Worm (Caenorhabditis elegans) whole organism, L2 larva: Measurements from ENCODE around the gene C14C10.2.

Source experiments
- C34F6.9 ChIP-seq: fragments of 150-350 bp; optimal IDR thresholded peaks from 2 replicates; lab custom pipeline; 2014; ENCODE audit warnings: missing biosample characterization, missing genetic modification characterization
- F13H6.1 ChIP-seq: sonication (generic microtip); optimal IDR thresholded peaks from 2 replicates; lab custom pipeline; 2016; ENCODE audit warnings: missing genetic modification characterization, missing compliant biosample characterization
- R02D3.7 ChIP-seq: fragments of 150-350 bp; optimal IDR thresholded peaks from 2 replicates; lab custom pipeline; 2014; ENCODE audit warnings: missing biosample characterization, missing genetic modification characterization
- Y55F3AM.14 ChIP-seq: fragments of 200-800 bp; sonication (Bioruptor generic); optimal IDR thresholded peaks from 2 replicates; lab custom pipeline; 2018; ENCODE audit warnings: mild to moderate bottlenecking, missing genetic modification characterization, missing compliant biosample characterization
- alr-1 ChIP-seq: fragments of 150-350 bp; optimal IDR thresholded peaks from 2 replicates; lab custom pipeline; 2014; ENCODE audit warnings: missing biosample characterization, missing genetic modification characterization
- ama-1 ChIP-seq: fragments of 150-350 bp; optimal IDR thresholded peaks from 2 replicates; lab custom pipeline; 2018; ENCODE audit warnings: inconsistent platforms
- blmp-1 ChIP-seq: sonication (generic microtip); optimal IDR thresholded peaks from 2 replicates; lab custom pipeline; 2017; ENCODE audit warnings: missing genetic modification characterization, mild to moderate bottlenecking, missing compliant biosample characterization, antibody characterized with exemption, moderate library complexity; ENCODE audit not compliant: insufficient read depth
- ceh-16 ChIP-seq: fragments of 150-350 bp; optimal IDR thresholded peaks from 2 replicates; lab custom pipeline; 2014; ENCODE audit warnings: missing biosample characterization, missing genetic modification characterization
- crh-2 ChIP-seq: sonication (generic microtip); optimal IDR thresholded peaks from 2 replicates; lab custom pipeline; 2017; ENCODE audit warnings: missing biosample characterization, missing genetic modification characterization
- dmd-4 ChIP-seq: sonication (generic microtip); optimal IDR thresholded peaks from 2 replicates; lab custom pipeline; 2017; ENCODE audit warnings: missing biosample characterization, missing genetic modification characterization
- egl-27 ChIP-seq: sonication (generic microtip); optimal IDR thresholded peaks from 3 replicates; lab custom pipeline; 2017; ENCODE audit warnings: missing biosample characterization, missing genetic modification reagents, missing genetic modification characterization
- elt-3 ChIP-seq: sonication (generic microtip); optimal IDR thresholded peaks from 2 replicates; lab custom pipeline; 2017; ENCODE audit warnings: missing biosample characterization, missing genetic modification characterization
- fos-1 ChIP-seq: fragments of 150-350 bp; optimal IDR thresholded peaks from 2 replicates; lab custom pipeline; 2014; ENCODE audit warnings: missing biosample characterization, missing genetic modification characterization
- gmeb-1 ChIP-seq: fragments of 150-350 bp; optimal IDR thresholded peaks from 2 replicates; lab custom pipeline; 2014; ENCODE audit warnings: missing biosample characterization, missing genetic modification characterization
- lin-11 ChIP-seq: fragments of 150-350 bp; sonication (generic microtip); optimal IDR thresholded peaks from 2 replicates; lab custom pipeline; 2014; ENCODE audit warnings: missing biosample characterization, missing genetic modification characterization, inconsistent platforms, mixed read lengths
- lin-13 ChIP-seq: fragments of 150-350 bp; optimal IDR thresholded peaks from 2 replicates; lab custom pipeline; 2014; ENCODE audit warnings: missing biosample characterization, missing genetic modification reagents, missing genetic modification characterization
- lsy-2 ChIP-seq, 2 experiments: fragments of 150-350 bp in 1 of 2; sonication (generic microtip) in 1 of 2; optimal IDR thresholded peaks; 2 replicates each; lab custom pipeline; 2014 to 2017; ENCODE audit warnings: missing biosample characterization in 2 of 2, missing genetic modification characterization in 2 of 2
- mab-5 ChIP-seq: fragments of 150-350 bp; optimal IDR thresholded peaks from 2 replicates; lab custom pipeline; 2014; ENCODE audit warnings: missing biosample characterization, missing genetic modification characterization
- mbf-1 ChIP-seq: sonication (generic microtip); optimal IDR thresholded peaks from 2 replicates; lab custom pipeline; 2017; ENCODE audit warnings: missing biosample characterization, missing genetic modification characterization
- mdl-1 ChIP-seq, 2 experiments: fragments of 150-350 bp in 1 of 2; sonication (generic microtip) in 1 of 2; optimal IDR thresholded peaks; 2 replicates each; lab custom pipeline; 2017; ENCODE audit warnings: missing biosample characterization in 2 of 2, missing genetic modification characterization in 2 of 2
- nhr-11 ChIP-seq: fragments of 150-350 bp; optimal IDR thresholded peaks from 2 replicates; lab custom pipeline; 2014; ENCODE audit warnings: missing biosample characterization, missing genetic modification characterization
- nhr-12 ChIP-seq: fragments of 150-350 bp; optimal IDR thresholded peaks from 2 replicates; lab custom pipeline; 2014; ENCODE audit warnings: missing biosample characterization, missing genetic modification characterization
- nhr-129 ChIP-seq: fragments of 150-350 bp; optimal IDR thresholded peaks from 2 replicates; lab custom pipeline; 2014; ENCODE audit warnings: missing biosample characterization, missing genetic modification characterization
- nhr-21 ChIP-seq: fragments of 150-350 bp; optimal IDR thresholded peaks from 2 replicates; lab custom pipeline; 2014; ENCODE audit warnings: missing biosample characterization, missing genetic modification characterization
- nhr-237 ChIP-seq: fragments of 150-350 bp; optimal IDR thresholded peaks from 2 replicates; lab custom pipeline; 2014; ENCODE audit warnings: missing biosample characterization, missing genetic modification characterization
- nhr-25 ChIP-seq: fragments of 150-350 bp; sonication (generic microtip); optimal IDR thresholded peaks from 3 replicates; lab custom pipeline; 2014; ENCODE audit warnings: missing biosample characterization, missing genetic modification characterization
- nhr-6 ChIP-seq: fragments of 150-350 bp; optimal IDR thresholded peaks from 2 replicates; lab custom pipeline; 2014; ENCODE audit warnings: missing biosample characterization, missing genetic modification characterization
- sem-4 ChIP-seq: fragments of 150-350 bp; optimal IDR thresholded peaks from 2 replicates; lab custom pipeline; 2014; ENCODE audit warnings: missing biosample characterization, missing genetic modification reagents, missing genetic modification characterization
- sma-3 ChIP-seq: sonication (generic microtip); optimal IDR thresholded peaks from 2 replicates; lab custom pipeline; 2016; ENCODE audit warnings: missing genetic modification reagents, missing genetic modification characterization, missing compliant biosample characterization
- sma-9 ChIP-seq, 2 experiments: fragments of 150-350 bp in 1 of 2; sonication (generic microtip) in 1 of 2; optimal IDR thresholded peaks; 2 replicates each; lab custom pipeline; 2014 to 2016; ENCODE audit warnings: missing genetic modification characterization in 2 of 2, mild to moderate bottlenecking in 1 of 2, missing biosample characterization in 1 of 2, missing compliant biosample characterization in 1 of 2, missing genetic modification reagents in 1 of 2, moderate library complexity in 1 of 2
- snpc-4 ChIP-seq: fragments of 150-350 bp; optimal IDR thresholded peaks from 2 replicates; lab custom pipeline; 2014; ENCODE audit warnings: missing biosample characterization, missing genetic modification characterization
- unc-39 ChIP-seq: fragments of 150-350 bp; optimal IDR thresholded peaks from 2 replicates; lab custom pipeline; 2014; ENCODE audit warnings: missing biosample characterization, missing genetic modification characterization
- unc-55 ChIP-seq: fragments of 150-350 bp; sonication (generic microtip); optimal IDR thresholded peaks from 3 replicates; lab custom pipeline; 2014; ENCODE audit warnings: missing biosample characterization, missing genetic modification reagents, missing genetic modification characterization
- unc-62 ChIP-seq: fragments of 150-350 bp; optimal IDR thresholded peaks from 2 replicates; lab custom pipeline; 2014; ENCODE audit warnings: missing biosample characterization, missing genetic modification reagents, missing genetic modification characterization
- zag-1 ChIP-seq: fragments of 150-350 bp; optimal IDR thresholded peaks from 2 replicates; lab custom pipeline; 2014; ENCODE audit warnings: missing biosample characterization, missing genetic modification characterization
- ztf-1 ChIP-seq: fragments of 200-800 bp; sonication (Bioruptor generic); conservative IDR thresholded peaks from 2 replicates; pipeline ENCODE4 v1.3.6; 2022; ENCODE audit warnings: missing genetic modification characterization, missing compliant biosample characterization
- ztf-4 ChIP-seq: fragments of 150-350 bp; optimal IDR thresholded peaks from 2 replicates; lab custom pipeline; 2014; ENCODE audit warnings: missing biosample characterization, missing genetic modification characterization

C14C10.2 gene

ce11 chrV:12592379-12592778 is at the start of gene C14C10.2:
C14C10.2 (minus strand) TSS chrV:12592479.
- TF ChIP-seq nhr-129 (tag; lab: Kevin White, UChicago) (no peak), nhr-21 (tag; lab: Kevin White, UChicago) (no peak), nhr-6 (tag; lab: Kevin White, UChicago) (no peak), nhr-12 (tag; lab: Kevin White, UChicago) (no peak), ama-1 (lab: Kevin White, UChicago) (no peak)

- TF ChIP-seq unc-39 (tag; lab: Kevin White, UChicago) (no peak), nhr-6 (tag; lab: Kevin White, UChicago) (no peak), F13H6.1 (tag; lab: Kevin White, UChicago) (no peak), sma-3 (no peak), mab-5 (no peak), ama-1 (lab: Kevin White, UChicago) (no peak), ceh-16 (tag; lab: Kevin White, UChicago) (no peak), ztf-1 (GFP tag; lab: Robert Waterston, UW) (no peak), nhr-11 (tag; lab: Kevin White, UChicago) (no peak), Y55F3AM.14 (GFP tag; lab: Kevin White, UChicago) (no peak), crh-2 (tag; lab: Kevin White, UChicago) (no peak), nhr-25 (tag; lab: Kevin White, UChicago) (no peak), elt-3 (no peak)
Observed at ce11 chrV:12640384-12640783, 48.1 kb upstream of the C14C10.2 start, which contains the start of gene gpa-8. gpa-8 (minus strand) TSS chrV:12640484.

- peak; percentile 67 for TF ChIP-seq sma-9 (GFP tag; optimal IDR thresholded peaks at IDR 0.05; lab: Kevin White, UChicago)
- TF ChIP-seq sma-9 (tag; optimal IDR thresholded peaks at IDR 0.05; lab: Kevin White, UChicago), result no peak
- no peak for TF ChIP-seq unc-62 (GFP tag; lab: Kevin White, UChicago)
- peak; percentile 42 for TF ChIP-seq crh-2 (tag; lab: Kevin White, UChicago)
- TF ChIP-seq egl-27 (tag; lab: Kevin White, UChicago), result peak; percentile 37
- peak; percentile 34 for TF ChIP-seq gmeb-1 (tag; lab: Kevin White, UChicago)
- TF ChIP-seq fos-1 (tag; lab: Kevin White, UChicago), result peak; percentile 51
- TF ChIP-seq sem-4 (tag; lab: Kevin White, UChicago), result peak; percentile 1
- no peak for TF ChIP-seq ceh-16 (tag; lab: Kevin White, UChicago)
- TF ChIP-seq R02D3.7 (tag; lab: Kevin White, UChicago), result no peak
Observed at ce11 chrV:12637764-12638502, 45.7 kb upstream of the C14C10.2 start.

- TF ChIP-seq ceh-16 (tag; lab: Kevin White, UChicago) (peak; percentile 57), nhr-237 (tag; lab: Kevin White, UChicago) (no peak), alr-1 (no peak), zag-1 (no peak), nhr-6 (tag; lab: Kevin White, UChicago) (no peak), nhr-12 (tag; lab: Kevin White, UChicago) (no peak), lin-11 (tag; lab: Kevin White, UChicago) (no peak), R02D3.7 (tag; lab: Kevin White, UChicago) (no peak), Y55F3AM.14 (GFP tag; lab: Kevin White, UChicago) (peak; percentile 75), sma-3 (peak; percentile 88), lsy-2 (tag; optimal IDR thresholded peaks at IDR 0.05; lab: Kevin White, UChicago) (peak in 1 of 2 experiments; percentile 60), mdl-1 (tag; optimal IDR thresholded peaks at IDR 0.05; lab: Kevin White, UChicago) (peak; percentile 66 to 80), F13H6.1 (tag; lab: Kevin White, UChicago) (peak; percentile 93), sma-9 (GFP tag; optimal IDR thresholded peaks at IDR 0.05; lab: Kevin White, UChicago) (peak; percentile 99), sma-9 (tag; optimal IDR thresholded peaks at IDR 0.05; lab: Kevin White, UChicago) (no peak), elt-3 (no peak), C34F6.9 (tag; lab: Kevin White, UChicago) (peak; percentile 60), ztf-4 (tag; lab: Kevin White, UChicago) (peak; percentile 56), mbf-1 (tag; lab: Kevin White, UChicago) (no peak), crh-2 (tag; lab: Kevin White, UChicago) (peak; percentile 65), ama-1 (lab: Kevin White, UChicago) (peak; percentile 69), blmp-1 (tag; lab: Kevin White, UChicago) (peak; percentile 79), nhr-21 (tag; lab: Kevin White, UChicago) (peak; percentile 85), dmd-4 (tag; lab: Kevin White, UChicago) (no peak), lin-13 (GFP tag; lab: Kevin White, UChicago) (peak; percentile 47), unc-55 (GFP tag; lab: Kevin White, UChicago) (peak; percentile 39), gmeb-1 (tag; lab: Kevin White, UChicago) (peak; percentile 68), sem-4 (tag; lab: Kevin White, UChicago) (peak; percentile 58), egl-27 (tag; lab: Kevin White, UChicago) (peak; percentile 90), unc-39 (tag; lab: Kevin White, UChicago) (no peak), snpc-4 (no peak), mab-5 (no peak), nhr-25 (tag; lab: Kevin White, UChicago) (peak; percentile 92), fos-1 (tag; lab: Kevin White, UChicago) (peak; percentile 62), nhr-129 (tag; lab: Kevin White, UChicago) (peak; percentile 90)
Observed at ce11 chrV:12637238-12637690, 45.0 kb upstream of the C14C10.2 start, which contains the start of gene F56H9.2. F56H9.2 (plus strand) TSS chrV:12637663.
